Fruit fly (Drosophila melanogaster) whole organism, embryonic: Measurements from ENCODE around the gene vari.

Experiments used
- Antp ChIP-seq: fragments of 200-800 bp; sonication (Bioruptor generic); optimal IDR thresholded peaks from 3 replicates; lab custom pipeline; 2016; ENCODE audit warnings: missing biosample characterization, missing genetic modification characterization
- Atf6 ChIP-seq: fragments of 200-800 bp; sonication (Bioruptor generic); IDR thresholded peaks from 2 replicates; pipeline ENCODE4 v1.3.6; 2022; ENCODE audit warnings: missing biosample characterization, missing genetic modification characterization
- Bdp1 ChIP-seq: fragments of 200-800 bp; sonication (Bioruptor generic); optimal IDR thresholded peaks from 3 replicates; lab custom pipeline; 2016; ENCODE audit warnings: missing biosample characterization, missing genetic modification characterization
- CG10147 ChIP-seq: fragments of 200-800 bp; sonication (Bioruptor generic); optimal IDR thresholded peaks from 2 replicates; lab custom pipeline; 2019; ENCODE audit warnings: missing biosample characterization, mild to moderate bottlenecking, missing genetic modification characterization, moderate library complexity
- CG10366 ChIP-seq: fragments of 200-800 bp; sonication (Bioruptor generic); IDR thresholded peaks from 2 replicates; pipeline ENCODE4 v1.3.6; 2022; ENCODE audit warnings: missing biosample characterization, missing genetic modification characterization
- CG11093 ChIP-seq: fragments of 200-800 bp; sonication (Bioruptor generic); IDR thresholded peaks from 3 replicates; pipeline ENCODE4 v1.3.6; 2022; ENCODE audit warnings: missing biosample characterization, missing genetic modification characterization
- CG11560 ChIP-seq: fragments of 200-800 bp; sonication (Bioruptor generic); IDR thresholded peaks from 3 replicates; pipeline ENCODE4 v1.3.6; 2022; ENCODE audit warnings: missing biosample characterization, missing genetic modification characterization
- CG12104 ChIP-seq: fragments of 200-800 bp; sonication (Bioruptor generic); optimal IDR thresholded peaks from 3 replicates; lab custom pipeline; 2016; ENCODE audit warnings: missing biosample characterization, missing genetic modification characterization
- CG15601 ChIP-seq: fragments of 200-800 bp; sonication (Bioruptor generic); optimal IDR thresholded peaks from 3 replicates; lab custom pipeline; 2019; ENCODE audit warnings: missing biosample characterization, mild to moderate bottlenecking, missing genetic modification characterization, moderate library complexity
- CG16815 ChIP-seq: fragments of 200-800 bp; sonication (Bioruptor generic); optimal IDR thresholded peaks from 3 replicates; lab custom pipeline; 2017; ENCODE audit warnings: missing biosample characterization, mild to moderate bottlenecking, missing genetic modification characterization
- CG17328 ChIP-seq: fragments of 200-800 bp; sonication (Bioruptor generic); IDR thresholded peaks from 2 replicates; pipeline ENCODE4 v1.3.6; 2022; ENCODE audit warnings: missing biosample characterization, missing genetic modification characterization
- CG17385 ChIP-seq: fragments of 200-800 bp; sonication (Bioruptor generic); optimal IDR thresholded peaks from 3 replicates; lab custom pipeline; 2018; ENCODE audit warnings: missing biosample characterization, mild to moderate bottlenecking, missing genetic modification characterization
- CG17568 ChIP-seq: fragments of 200-800 bp; sonication (Bioruptor generic); optimal IDR thresholded peaks from 2 replicates; lab custom pipeline; 2018; ENCODE audit warnings: missing biosample characterization, mild to moderate bottlenecking, missing genetic modification characterization, moderate library complexity
- CG18011 ChIP-seq: fragments of 200-800 bp; sonication (Bioruptor generic); optimal IDR thresholded peaks from 2 replicates; lab custom pipeline; 2017; ENCODE audit warnings: missing biosample characterization, missing genetic modification characterization, mild to moderate bottlenecking, moderate library complexity, missing genotype
- CG1832 ChIP-seq: fragments of 200-800 bp; sonication (Bioruptor generic); optimal IDR thresholded peaks from 2 replicates; lab custom pipeline; 2017; ENCODE audit warnings: missing biosample characterization, mild to moderate bottlenecking, missing genetic modification characterization, inconsistent platforms
- CG18476 ChIP-seq: fragments of 200-800 bp; sonication (Bioruptor generic); optimal IDR thresholded peaks from 2 replicates; lab custom pipeline; 2016; ENCODE audit warnings: missing biosample characterization, mild to moderate bottlenecking, missing genetic modification characterization
- CG18619 ChIP-seq: fragments of 200-800 bp; sonication (Bioruptor generic); optimal IDR thresholded peaks from 3 replicates; lab custom pipeline; 2017; ENCODE audit warnings: missing biosample characterization, mild to moderate bottlenecking, missing genetic modification characterization
- CG2202 ChIP-seq: fragments of 200-800 bp; sonication (Bioruptor generic); optimal IDR thresholded peaks from 2 replicates; lab custom pipeline; 2018; ENCODE audit warnings: missing biosample characterization, mild to moderate bottlenecking, missing genetic modification characterization
- CG2712 ChIP-seq: fragments of 200-800 bp; optimal IDR thresholded peaks from 3 replicates; lab custom pipeline; 2019; ENCODE audit warnings: missing biosample characterization, mild to moderate bottlenecking, missing genetic modification characterization, moderate library complexity
- CG30020 ChIP-seq: fragments of 200-800 bp; optimal IDR thresholded peaks from 2 replicates; lab custom pipeline; 2019; ENCODE audit warnings: missing biosample characterization, mild to moderate bottlenecking, missing genetic modification characterization, moderate library complexity
- CG34224 ChIP-seq: fragments of 200-800 bp; sonication (Bioruptor generic); IDR thresholded peaks from 3 replicates; pipeline ENCODE4 v1.3.6; 2022; ENCODE audit warnings: missing biosample characterization, missing genetic modification characterization; ENCODE audit not compliant: partially characterized antibody
- CG3838 ChIP-seq: fragments of 200-800 bp; sonication (Bioruptor generic); optimal IDR thresholded peaks from 3 replicates; lab custom pipeline; 2016; ENCODE audit warnings: missing biosample characterization, missing genetic modification characterization
- CG5180 ChIP-seq: fragments of 200-800 bp; sonication (Bioruptor generic); optimal IDR thresholded peaks from 3 replicates; lab custom pipeline; 2017; ENCODE audit warnings: missing biosample characterization, missing genetic modification characterization, mild to moderate bottlenecking, moderate library complexity, missing genetic modification reagents
- CG7357 ChIP-seq: fragments of 200-800 bp; sonication (Bioruptor generic); IDR thresholded peaks from 3 replicates; pipeline ENCODE4 v1.3.6; 2022; ENCODE audit warnings: missing biosample characterization, missing genetic modification characterization
- CG7786 ChIP-seq: fragments of 200-800 bp; sonication (Bioruptor generic); optimal IDR thresholded peaks from 2 replicates; lab custom pipeline; 2016; ENCODE audit warnings: missing biosample characterization, missing genetic modification characterization
- CG7963 ChIP-seq: fragments of 200-800 bp; sonication (Bioruptor generic); IDR thresholded peaks from 3 replicates; pipeline ENCODE4 v1.3.6; 2022; ENCODE audit warnings: missing biosample characterization, missing genetic modification characterization; ENCODE audit not compliant: partially characterized antibody
- CG8089 ChIP-seq: fragments of 200-800 bp; sonication (Bioruptor generic); optimal IDR thresholded peaks from 3 replicates; lab custom pipeline; 2016; ENCODE audit warnings: missing biosample characterization, missing genetic modification characterization
- Dbx ChIP-seq: fragments of 200-800 bp; sonication (Bioruptor generic); IDR thresholded peaks from 3 replicates; pipeline ENCODE4 v1.3.6; 2022; ENCODE audit warnings: missing biosample characterization, missing genetic modification characterization
- HLH3B ChIP-seq: fragments of 200-800 bp; sonication (Bioruptor generic); IDR thresholded peaks from 2 replicates; pipeline ENCODE4 v1.3.6; 2022; ENCODE audit warnings: missing biosample characterization, missing genetic modification characterization
- Hmx ChIP-seq: fragments of 200-800 bp; sonication (Bioruptor generic); optimal IDR thresholded peaks from 2 replicates; lab custom pipeline; 2016; ENCODE audit warnings: missing biosample characterization, missing genetic modification characterization
- Lpt ChIP-seq: fragments of >200 bp; optimal IDR thresholded peaks from 2 replicates; lab custom pipeline; 2018; ENCODE audit warnings: missing biosample characterization, missing genetic modification characterization
- ac ChIP-seq: fragments of 200-800 bp; sonication (Bioruptor generic); optimal IDR thresholded peaks from 3 replicates; lab custom pipeline; 2017; ENCODE audit warnings: missing biosample characterization, mild to moderate bottlenecking, missing genetic modification characterization
- aop ChIP-seq: fragments of 200-800 bp; sonication (Bioruptor generic); IDR thresholded peaks from 2 replicates; pipeline ENCODE4 v1.3.6; 2022; ENCODE audit warnings: missing biosample characterization, missing genetic modification characterization
- az2 ChIP-seq: fragments of 200-800 bp; sonication (Bioruptor generic); optimal IDR thresholded peaks from 3 replicates; lab custom pipeline; 2016; ENCODE audit warnings: missing biosample characterization, missing genetic modification characterization
- bbx ChIP-seq: fragments of 200-800 bp; sonication (Bioruptor generic); IDR thresholded peaks from 2 replicates; pipeline ENCODE4 v1.3.6; 2022; ENCODE audit warnings: missing biosample characterization, missing genetic modification characterization; ENCODE audit not compliant: partially characterized antibody
- chinmo ChIP-seq: fragments of 200-800 bp; sonication (Bioruptor generic); IDR thresholded peaks from 4 replicates; pipeline ENCODE4 v1.3.6; 2022; ENCODE audit warnings: missing biosample characterization, missing genetic modification characterization; ENCODE audit not compliant: partially characterized antibody
- eve ChIP-seq, 2 experiments: fragments of >200 bp; optimal IDR thresholded peaks; 2 replicates each; lab custom pipeline; 2017; ENCODE audit warnings: missing biosample characterization in 2 of 2, missing genetic modification characterization in 2 of 2
- ftz-f1 ChIP-seq: fragments of 200-800 bp; sonication (Bioruptor generic); optimal IDR thresholded peaks from 2 replicates; lab custom pipeline; 2016; ENCODE audit warnings: missing biosample characterization, missing genetic modification characterization
- gfzf ChIP-seq: fragments of 200-800 bp; sonication (Bioruptor generic); optimal IDR thresholded peaks from 2 replicates; lab custom pipeline; 2016; ENCODE audit warnings: missing biosample characterization, mild to moderate bottlenecking, missing genetic modification characterization, moderate library complexity
- gro ChIP-seq: fragments of 200-800 bp; sonication (Bioruptor generic); optimal IDR thresholded peaks from 2 replicates; lab custom pipeline; 2016; ENCODE audit warnings: missing biosample characterization, missing genetic modification characterization
- ham ChIP-seq: fragments of 200-800 bp; sonication (Bioruptor generic); IDR thresholded peaks from 2 replicates; pipeline ENCODE4 v1.3.6; 2022; ENCODE audit warnings: missing biosample characterization, missing genetic modification characterization
- inv ChIP-seq: fragments of 200-800 bp; sonication (Bioruptor generic); IDR thresholded peaks from 2 replicates; pipeline ENCODE4 v1.3.6; 2022; ENCODE audit warnings: missing biosample characterization, missing genetic modification characterization; ENCODE audit not compliant: partially characterized antibody
- mam ChIP-seq: fragments of 200-800 bp; sonication (Bioruptor generic); optimal IDR thresholded peaks from 3 replicates; lab custom pipeline; 2016; ENCODE audit warnings: missing biosample characterization, missing genetic modification characterization
- nerfin-2 ChIP-seq: fragments of 200-800 bp; sonication (Bioruptor generic); IDR thresholded peaks from 2 replicates; pipeline ENCODE4 v1.3.6; 2022; ENCODE audit warnings: missing biosample characterization, missing genetic modification characterization; ENCODE audit not compliant: partially characterized antibody
- pzg ChIP-seq: fragments of 200-800 bp; sonication (Bioruptor generic); optimal IDR thresholded peaks from 3 replicates; lab custom pipeline; 2018; ENCODE audit warnings: missing biosample characterization, mild to moderate bottlenecking, missing genetic modification characterization, moderate library complexity
- stc ChIP-seq: fragments of 200-800 bp; sonication (Bioruptor generic); IDR thresholded peaks from 2 replicates; pipeline ENCODE4 v1.3.6; 2022; ENCODE audit warnings: missing biosample characterization, missing genetic modification characterization
- tna ChIP-seq: fragments of 200-800 bp; sonication (Bioruptor generic); IDR thresholded peaks from 2 replicates; pipeline ENCODE4 v1.3.6; 2022; ENCODE audit warnings: missing biosample characterization, missing genetic modification characterization; ENCODE audit not compliant: partially characterized antibody
- ttk ChIP-seq: fragments of 200-800 bp; sonication (Bioruptor generic); IDR thresholded peaks from 2 replicates; pipeline ENCODE4 v2.1.2; 2022; ENCODE audit warnings: missing biosample characterization, missing genetic modification characterization
- usp ChIP-seq: fragments of >200 bp; optimal IDR thresholded peaks from 2 replicates; lab custom pipeline; 2017; ENCODE audit warnings: missing biosample characterization, missing genetic modification characterization

Gene vari

DNA sequence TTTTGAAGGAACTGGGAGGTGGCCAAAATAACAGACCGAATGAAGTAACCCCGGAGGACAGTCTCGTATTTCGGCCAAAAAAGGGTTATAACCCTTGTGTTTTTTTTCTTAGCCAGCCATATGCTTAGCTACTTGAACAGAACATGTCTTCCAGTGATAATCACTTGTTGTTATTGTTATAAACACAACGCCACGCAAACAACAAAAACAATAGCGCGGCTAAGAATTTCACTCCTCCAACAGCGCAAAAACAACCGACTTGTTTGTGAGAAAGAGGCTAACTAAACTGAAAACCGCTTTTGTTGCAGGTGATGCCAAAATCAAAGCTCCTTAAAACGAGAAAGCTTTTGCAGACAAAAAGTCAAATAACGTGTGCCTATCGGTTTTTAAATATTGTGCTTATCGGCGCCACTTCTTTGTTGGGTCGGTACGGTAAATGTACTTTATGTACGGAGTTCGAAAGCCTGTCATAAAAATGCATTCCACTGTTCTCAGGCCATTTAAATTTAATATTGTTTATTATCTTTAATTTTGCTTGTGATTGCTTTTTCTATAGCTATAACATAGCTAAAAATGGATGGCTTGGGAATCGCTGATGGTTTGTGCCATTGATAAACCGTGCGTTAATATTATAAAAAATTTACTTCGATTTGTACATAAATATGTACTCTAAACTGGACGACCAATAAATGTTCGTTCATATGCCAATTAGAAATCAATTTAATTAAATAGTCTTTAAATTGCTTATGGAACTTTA lies at the start of gene vari (continued):
- TF ChIP-seq CG7357 (GFP tag; lab: Robert Waterston, UW): no peak
- no peak for TF ChIP-seq CG18011
- peak; percentile 21 for TF ChIP-seq CG17385
- TF ChIP-seq Bdp1 (GFP tag; lab: Kevin White, UChicago): no peak
- TF ChIP-seq CG10147 (GFP tag; lab: Kevin White, UChicago): no peak
- no peak for TF ChIP-seq pzg (GFP tag; lab: Kevin White, UChicago)
- no peak for TF ChIP-seq CG8089 (GFP tag; lab: Kevin White, UChicago)
- no peak for TF ChIP-seq az2 (GFP tag; lab: Kevin White, UChicago)
- no peak for TF ChIP-seq CG17568
- no peak for TF ChIP-seq CG30020 (tag; lab: Kevin White, UChicago)
- 0 out of 2 replicates have a peak, but pooled peaks have one; percentile 17 for TF ChIP-seq Atf6 (GFP tag; lab: Robert Waterston, UW)
- TF ChIP-seq CG18619 (GFP tag; lab: Kevin White, UChicago): no peak
- peak; percentile 87; the same call in 3 of the 4 replicates for TF ChIP-seq chinmo (GFP tag; lab: Robert Waterston, UW)
- no peak for TF ChIP-seq CG7963
- no peak for TF ChIP-seq ham (GFP tag; lab: Robert Waterston, UW)
- no peak for TF ChIP-seq usp
- TF ChIP-seq CG17328: no peak
- peak; percentile 19 for TF ChIP-seq CG18476 (GFP tag; lab: Kevin White, UChicago)
- TF ChIP-seq Lpt (GFP tag; lab: Kevin White, UChicago): no peak
- peak in 1 of 2 experiments; percentile 59 for TF ChIP-seq eve (GFP tag; optimal IDR thresholded peaks at IDR 0.05; lab: Kevin White, UChicago)
- TF ChIP-seq ttk (GFP tag; lab: Robert Waterston, UW): no peak
- no peak for TF ChIP-seq HLH3B (GFP tag; lab: Robert Waterston, UW)
- peak; percentile 3 for TF ChIP-seq CG12104
- TF ChIP-seq CG3838 (GFP tag; lab: Kevin White, UChicago): no peak
- TF ChIP-seq ac (GFP tag; lab: Kevin White, UChicago): no peak
- TF ChIP-seq CG1832 (GFP tag; lab: Kevin White, UChicago): no peak
- 0 out of 2 replicates have a peak, but pooled peaks have one; percentile 26 for TF ChIP-seq nerfin-2 (GFP tag; lab: Robert Waterston, UW)
- no peak for TF ChIP-seq CG11093 (GFP tag; lab: Robert Waterston, UW)
- peak; percentile 13; the same call in 1 of the 2 replicates for TF ChIP-seq stc (GFP tag; lab: Robert Waterston, UW)
- no peak for TF ChIP-seq mam (GFP tag; lab: Kevin White, UChicago)
- TF ChIP-seq CG34224: peak; percentile 12; the same call in 1 of the 3 replicates
- peak; percentile 53; the same call in 1 of the 2 replicates for TF ChIP-seq bbx (GFP tag; lab: Robert Waterston, UW)
- TF ChIP-seq CG15601 (tag; lab: Kevin White, UChicago): no peak
- no peak for TF ChIP-seq CG2712
- no peak for TF ChIP-seq CG11560
- no peak for TF ChIP-seq ftz-f1 (GFP tag; lab: Kevin White, UChicago)
- no peak for TF ChIP-seq CG7786
- TF ChIP-seq gro (GFP tag; lab: Kevin White, UChicago): peak; percentile 3
- TF ChIP-seq aop (GFP tag; lab: Robert Waterston, UW): no peak
- TF ChIP-seq CG10366 (GFP tag; lab: Robert Waterston, UW): no peak
- 0 out of 2 replicates have a peak, but pooled peaks have one; percentile 26 for TF ChIP-seq tna (GFP tag; lab: Robert Waterston, UW)
- no peak for TF ChIP-seq CG2202
- TF ChIP-seq CG5180 (GFP tag; lab: Kevin White, UChicago): no peak
- TF ChIP-seq CG16815: no peak
- TF ChIP-seq Hmx (GFP tag; lab: Kevin White, UChicago): peak; percentile 17
- TF ChIP-seq Dbx (GFP tag; lab: Robert Waterston, UW): peak; percentile 40; the same call in 2 of the 3 replicates
- TF ChIP-seq inv (GFP tag; lab: Robert Waterston, UW): no peak
- no peak for TF ChIP-seq Antp (GFP tag; lab: Kevin White, UChicago)
- no peak for TF ChIP-seq gfzf (GFP tag; lab: Kevin White, UChicago)
